Fruit fly (Drosophila melanogaster) whole organism, prepupa: ENCODE data around the gene Dus2.

Experiments used
- CG10631 ChIP-seq: fragments of 200-800 bp; sonication (Bioruptor generic); optimal IDR thresholded peaks from 2 replicates; lab custom pipeline; 2016; ENCODE audit warnings: missing biosample characterization, missing genetic modification characterization
- CG10669 ChIP-seq: fragments of 200-800 bp; sonication (Bioruptor generic); optimal IDR thresholded peaks from 3 replicates; lab custom pipeline; 2018; ENCODE audit warnings: missing biosample characterization, mild to moderate bottlenecking, missing genetic modification characterization, moderate library complexity
- CG11762 ChIP-seq: fragments of 200-800 bp; sonication (Bioruptor generic); optimal IDR thresholded peaks from 3 replicates; lab custom pipeline; 2016; ENCODE audit warnings: missing biosample characterization, missing genetic modification characterization; ENCODE audit not compliant: insufficient read depth
- CG11902 ChIP-seq: fragments of 200-800 bp; sonication (Bioruptor generic); optimal IDR thresholded peaks from 3 replicates; lab custom pipeline; 2016; ENCODE audit warnings: missing biosample characterization, missing genetic modification characterization
- CG15336 ChIP-seq: fragments of 200-800 bp; sonication (Bioruptor generic); IDR thresholded peaks from 2 replicates; pipeline ENCODE4 v1.3.6; 2022; ENCODE audit warnings: missing biosample characterization, missing genetic modification characterization
- CG16779 ChIP-seq: fragments of 200-800 bp; sonication (Bioruptor generic); optimal IDR thresholded peaks from 3 replicates; lab custom pipeline; 2017; ENCODE audit warnings: missing biosample characterization, mild to moderate bottlenecking, missing genetic modification characterization
- CG3032 ChIP-seq: fragments of 200-800 bp; optimal IDR thresholded peaks from 2 replicates; lab custom pipeline; 2019; ENCODE audit warnings: missing biosample characterization, mild to moderate bottlenecking, missing genetic modification characterization, moderate library complexity
- CG31627 ChIP-seq: fragments of 200-800 bp; sonication (Bioruptor generic); optimal IDR thresholded peaks from 3 replicates; lab custom pipeline; 2016; ENCODE audit warnings: missing biosample characterization, missing genetic modification characterization
- CG32006 ChIP-seq: fragments of 200-800 bp; sonication (Bioruptor generic); optimal IDR thresholded peaks from 3 replicates; lab custom pipeline; 2017; ENCODE audit warnings: missing biosample characterization, mild to moderate bottlenecking, missing genetic modification characterization
- CG34406 ChIP-seq: fragments of 200-800 bp; sonication (Bioruptor generic); optimal IDR thresholded peaks from 3 replicates; lab custom pipeline; 2016; ENCODE audit warnings: missing biosample characterization, missing genetic modification characterization
- CG3919 ChIP-seq: fragments of 200-800 bp; sonication (Bioruptor generic); optimal IDR thresholded peaks from 3 replicates; lab custom pipeline; 2016; ENCODE audit warnings: missing biosample characterization, missing genetic modification characterization
- CG4318 ChIP-seq: fragments of 200-800 bp; sonication (Bioruptor generic); optimal IDR thresholded peaks from 3 replicates; lab custom pipeline; 2017; ENCODE audit warnings: missing biosample characterization, mild to moderate bottlenecking, missing genetic modification characterization
- CG6163 ChIP-seq: fragments of 200-800 bp; sonication (Bioruptor generic); IDR thresholded peaks from 3 replicates; pipeline ENCODE4 v1.3.6; 2022; ENCODE audit warnings: missing biosample characterization, missing genetic modification characterization
- CG6276 ChIP-seq: fragments of 200-800 bp; sonication (Bioruptor generic); optimal IDR thresholded peaks from 2 replicates; lab custom pipeline; 2017; ENCODE audit warnings: missing biosample characterization, mild to moderate bottlenecking, missing genetic modification characterization
- CG6854 ChIP-seq: fragments of 200-800 bp; sonication (Bioruptor generic); optimal IDR thresholded peaks from 2 replicates; lab custom pipeline; 2017; ENCODE audit warnings: missing biosample characterization, mild to moderate bottlenecking, missing genetic modification characterization
- CG7368 ChIP-seq: fragments of 200-800 bp; sonication (Bioruptor generic); optimal IDR thresholded peaks from 3 replicates; lab custom pipeline; 2016; ENCODE audit warnings: missing biosample characterization, missing genetic modification characterization
- CG8119 ChIP-seq: fragments of 200-800 bp; sonication (Bioruptor generic); IDR thresholded peaks from 3 replicates; pipeline ENCODE4 v1.3.6; 2022; ENCODE audit warnings: missing biosample characterization, missing genetic modification characterization
- CG8632 ChIP-seq: fragments of 200-800 bp; sonication (Bioruptor generic); optimal IDR thresholded peaks from 3 replicates; lab custom pipeline; 2016; ENCODE audit warnings: missing biosample characterization, missing genetic modification characterization
- CG9139 ChIP-seq: fragments of 200-800 bp; sonication (Bioruptor generic); optimal IDR thresholded peaks from 3 replicates; lab custom pipeline; 2017; ENCODE audit warnings: missing biosample characterization, mild to moderate bottlenecking, missing genetic modification characterization
- Eip75B ChIP-seq: fragments of 200-800 bp; sonication (Bioruptor generic); optimal IDR thresholded peaks from 3 replicates; lab custom pipeline; 2016; ENCODE audit warnings: missing biosample characterization, missing genetic modification characterization
- Eip78C ChIP-seq: fragments of 200-800 bp; sonication (Bioruptor generic); peaks from one replicate; lab custom pipeline; 2016; ENCODE audit warnings: missing biosample characterization, missing genetic modification characterization
- Eip93F ChIP-seq: fragments of 200-800 bp; sonication (Bioruptor generic); optimal IDR thresholded peaks from 2 replicates; lab custom pipeline; 2016; ENCODE audit warnings: missing biosample characterization, mild to moderate bottlenecking, missing genetic modification characterization
- Ets96B ChIP-seq: fragments of 200-800 bp; optimal IDR thresholded peaks from 2 replicates; lab custom pipeline; 2019; ENCODE audit warnings: missing biosample characterization, mild to moderate bottlenecking, missing genetic modification characterization, moderate library complexity
- Gug ChIP-seq: fragments of 200-800 bp; sonication (Bioruptor generic); IDR thresholded peaks from 2 replicates; pipeline ENCODE4 v1.3.6; 2022; ENCODE audit warnings: missing biosample characterization, missing genetic modification characterization
- Hr38 ChIP-seq: sonication (Bioruptor generic); optimal IDR thresholded peaks from 2 replicates; lab custom pipeline; 2016; ENCODE audit warnings: missing biosample characterization, missing genetic modification characterization
- Hr4 ChIP-seq: fragments of 200-800 bp; sonication (Bioruptor generic); optimal IDR thresholded peaks from 3 replicates; lab custom pipeline; 2016; ENCODE audit warnings: missing biosample characterization, missing genetic modification characterization
- Lpt ChIP-seq: fragments of 200-800 bp; sonication (Bioruptor generic); optimal IDR thresholded peaks from 3 replicates; lab custom pipeline; 2016; ENCODE audit warnings: missing biosample characterization, missing genetic modification characterization
- Met ChIP-seq: fragments of 200-800 bp; sonication (Bioruptor generic); optimal IDR thresholded peaks from 3 replicates; lab custom pipeline; 2016; ENCODE audit warnings: missing biosample characterization, missing genetic modification characterization
- OdsH ChIP-seq: fragments of 200-800 bp; sonication (Bioruptor generic); optimal IDR thresholded peaks from 3 replicates; lab custom pipeline; 2016; ENCODE audit warnings: missing biosample characterization, missing genetic modification characterization
- Smox ChIP-seq: fragments of 200-800 bp; sonication (Bioruptor generic); optimal IDR thresholded peaks from 3 replicates; lab custom pipeline; 2016; ENCODE audit warnings: missing biosample characterization, missing genetic modification characterization
- Sox102F ChIP-seq: fragments of 200-800 bp; sonication (Bioruptor generic); optimal IDR thresholded peaks from 2 replicates; lab custom pipeline; 2016; ENCODE audit warnings: missing biosample characterization, mild to moderate bottlenecking, missing genetic modification characterization
- Sox14 ChIP-seq: fragments of 200-800 bp; sonication (Bioruptor generic); optimal IDR thresholded peaks from 3 replicates; lab custom pipeline; 2016; ENCODE audit warnings: missing biosample characterization, missing genetic modification characterization
- Sox15 ChIP-seq: fragments of 200-800 bp; sonication (Bioruptor generic); optimal IDR thresholded peaks from 3 replicates; lab custom pipeline; 2016; ENCODE audit warnings: missing biosample characterization, missing genetic modification characterization
- acj6 ChIP-seq: fragments of 200-800 bp; sonication (Bioruptor generic); optimal IDR thresholded peaks from 3 replicates; lab custom pipeline; 2016; ENCODE audit warnings: missing biosample characterization, missing genetic modification characterization
- cyc ChIP-seq: fragments of 200-800 bp; sonication (Bioruptor generic); optimal IDR thresholded peaks from 3 replicates; lab custom pipeline; 2016; ENCODE audit warnings: missing biosample characterization, missing genetic modification characterization
- dac ChIP-seq: fragments of 200-800 bp; sonication (Bioruptor generic); optimal IDR thresholded peaks from 2 replicates; lab custom pipeline; 2017; ENCODE audit warnings: missing biosample characterization, mild to moderate bottlenecking, missing genetic modification characterization
- dsx ChIP-seq: fragments of 200-800 bp; optimal IDR thresholded peaks from 3 replicates; lab custom pipeline; 2019; ENCODE audit warnings: missing biosample characterization, mild to moderate bottlenecking, missing genetic modification characterization, moderate library complexity; ENCODE audit not compliant: poor library complexity, severe bottlenecking
- esn ChIP-seq: fragments of 200-800 bp; sonication (Bioruptor generic); optimal IDR thresholded peaks from 2 replicates; lab custom pipeline; 2016; ENCODE audit warnings: missing biosample characterization, mild to moderate bottlenecking, missing genetic modification characterization, moderate library complexity
- fd85E ChIP-seq: fragments of 200-800 bp; sonication (Bioruptor generic); optimal IDR thresholded peaks from 3 replicates; lab custom pipeline; 2016; ENCODE audit warnings: missing biosample characterization, missing genetic modification characterization
- fkh ChIP-seq: fragments of 200-800 bp; sonication (Bioruptor generic); optimal IDR thresholded peaks from 3 replicates; lab custom pipeline; 2017; ENCODE audit warnings: missing biosample characterization, mild to moderate bottlenecking, missing genetic modification characterization, moderate library complexity
- lz ChIP-seq: fragments of 200-800 bp; sonication (Bioruptor generic); optimal IDR thresholded peaks from 3 replicates; lab custom pipeline; 2016; ENCODE audit warnings: missing biosample characterization, missing genetic modification characterization
- net ChIP-seq: fragments of 200-800 bp; sonication (Bioruptor generic); optimal IDR thresholded peaks from 3 replicates; lab custom pipeline; 2016; ENCODE audit warnings: missing biosample characterization, missing genetic modification characterization
- salr ChIP-seq, 2 experiments: fragments of 200-800 bp; sonication (Bioruptor generic); optimal IDR thresholded peaks; 3 replicates each; lab custom pipeline; 2016 to 2018; ENCODE audit warnings: missing biosample characterization in 2 of 2, missing genetic modification characterization in 2 of 2, mild to moderate bottlenecking in 1 of 2
- spab ChIP-seq: fragments of 200-800 bp; sonication (Bioruptor generic); optimal IDR thresholded peaks from 2 replicates; lab custom pipeline; 2017; ENCODE audit warnings: missing biosample characterization, mild to moderate bottlenecking, missing genetic modification characterization, missing genetic modification reagents
- svp ChIP-seq: fragments of 200-800 bp; sonication (Bioruptor generic); peaks from one replicate; lab custom pipeline; 2016; ENCODE audit warnings: missing biosample characterization, missing genetic modification characterization
- topi ChIP-seq: fragments of 200-800 bp; sonication (Bioruptor generic); optimal IDR thresholded peaks from 3 replicates; lab custom pipeline; 2016; ENCODE audit warnings: missing biosample characterization, missing genetic modification characterization
- vri ChIP-seq: fragments of 200-800 bp; sonication (Bioruptor generic); optimal IDR thresholded peaks from 3 replicates; lab custom pipeline; 2016; ENCODE audit warnings: missing biosample characterization, mild to moderate bottlenecking, missing genetic modification characterization

Gene Dus2

DNA sequence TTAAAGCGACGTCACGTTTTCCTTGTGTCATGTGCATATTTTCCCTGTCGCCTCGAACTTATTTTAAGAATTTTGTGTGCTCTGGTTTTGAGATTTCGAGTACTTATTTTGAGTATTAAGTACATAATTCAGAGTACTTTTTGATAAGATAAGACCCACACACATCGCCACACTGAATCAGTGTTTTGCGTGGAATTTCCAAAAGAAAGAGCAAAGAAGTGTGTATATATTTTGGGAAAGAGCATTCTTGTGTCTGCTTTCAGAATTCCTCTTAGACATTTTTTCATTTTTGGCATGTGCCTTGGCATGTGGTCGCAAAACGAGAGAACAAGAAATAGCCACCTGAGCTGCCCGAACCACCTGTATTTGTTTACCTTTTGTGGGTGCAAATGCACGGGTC is 22.0 kb upstream of the Dus2 start (continued):
- TF ChIP-seq Met (peak; percentile 38), CG31627 (GFP tag; lab: Kevin White, UChicago) (peak; percentile 16), CG34406 (GFP tag; lab: Kevin White, UChicago) (no peak), net (GFP tag; lab: Kevin White, UChicago) (no peak), Hr38 (GFP tag; lab: Kevin White, UChicago) (no peak), Sox14 (no peak), Gug (GFP tag; lab: Robert Waterston, UW) (no peak), CG6163 (GFP tag; lab: Robert Waterston, UW) (peak; percentile 36; the same call in 1 of the 3 replicates), Sox102F (no peak), CG10631 (GFP tag; lab: Kevin White, UChicago) (no peak), CG9139 (no peak), CG8119 (GFP tag; lab: Robert Waterston, UW) (no peak), fd85E (GFP tag; lab: Kevin White, UChicago) (no peak), CG6276 (no peak), CG10669 (no peak)

DNA sequence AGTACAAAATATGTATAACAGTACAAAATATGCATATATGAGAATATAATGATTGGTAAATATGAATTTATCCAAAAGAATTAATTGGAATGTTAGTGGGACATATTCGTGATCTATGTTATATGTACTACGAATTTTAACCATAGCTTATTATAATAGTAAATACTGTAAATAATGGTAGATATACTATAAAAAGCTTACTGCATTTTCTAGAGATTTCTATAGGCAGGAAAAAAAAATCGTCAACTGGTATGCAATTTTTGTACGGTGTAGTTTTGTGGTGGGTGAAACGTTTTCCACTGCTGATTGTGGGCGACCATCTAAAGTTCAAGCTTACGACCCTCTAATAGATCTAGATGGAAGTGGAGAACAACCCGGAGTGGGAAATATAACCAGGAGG is 20.9 kb upstream of the Dus2 start:
- TF ChIP-seq CG32006 = peak; percentile 43
- peak; percentile 23 for TF ChIP-seq CG10631 (GFP tag; lab: Kevin White, UChicago)
- no peak for TF ChIP-seq CG6276
- peak; percentile 61 for TF ChIP-seq svp (GFP tag; lab: Kevin White, UChicago)
- TF ChIP-seq vri = no peak
- no peak for TF ChIP-seq Hr4
- peak; percentile 74 for TF ChIP-seq Eip78C
- TF ChIP-seq, all 60 proteins: peak for 4

DNA sequence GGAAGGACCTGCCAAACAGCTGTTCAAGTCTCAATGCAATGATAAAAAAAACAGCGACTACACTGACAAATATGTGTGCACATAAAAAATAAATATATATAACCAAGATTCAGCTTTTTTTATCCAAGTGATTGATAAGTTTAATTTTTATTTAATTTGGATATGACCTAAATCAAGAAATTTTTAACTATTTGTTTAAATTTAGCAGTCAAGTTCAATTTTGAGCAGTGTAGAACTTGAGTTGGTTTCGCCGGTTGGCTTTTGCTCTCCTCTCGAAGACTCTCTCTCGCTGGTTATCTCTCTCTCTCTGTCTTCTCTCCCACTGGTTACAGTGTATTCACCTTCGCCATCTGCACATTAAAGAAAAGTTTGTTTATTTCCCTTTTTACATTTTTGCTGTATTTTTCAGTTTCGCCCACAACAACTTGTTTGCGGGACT is 19.7 kb upstream of the Dus2 start:
- peak; percentile 89 for TF ChIP-seq CG4318 (GFP tag; lab: Kevin White, UChicago)
- peak; percentile 98 for TF ChIP-seq esn
- peak; percentile 98 for TF ChIP-seq topi (GFP tag; lab: Kevin White, UChicago)
- peak; percentile 84 for TF ChIP-seq dac (GFP tag; lab: Kevin White, UChicago)
- TF ChIP-seq Sox14 = peak; percentile 95
- TF ChIP-seq salr (GFP tag; optimal IDR thresholded peaks at IDR 0.05; lab: Kevin White, UChicago) = peak; percentile 89 to 93
- TF ChIP-seq CG10669 = peak; percentile 96
- peak; percentile 97 for TF ChIP-seq CG3919 (GFP tag; lab: Kevin White, UChicago)
- TF ChIP-seq CG16779 (tag; lab: Kevin White, UChicago) = peak; percentile 90
- TF ChIP-seq Lpt (GFP tag; lab: Kevin White, UChicago) = peak; percentile 96
- peak; percentile 87 for TF ChIP-seq Eip93F (GFP tag; lab: Kevin White, UChicago)
- peak; percentile 98 for TF ChIP-seq CG15336 (GFP tag; lab: Robert Waterston, UW)
- TF ChIP-seq CG34406 (GFP tag; lab: Kevin White, UChicago) = peak; percentile 97
- TF ChIP-seq acj6 = peak; percentile 97
- peak; percentile 98 for TF ChIP-seq CG3032 (tag; lab: Kevin White, UChicago)
- TF ChIP-seq OdsH = peak; percentile 97
- TF ChIP-seq CG10631 (GFP tag; lab: Kevin White, UChicago) = peak; percentile 97
- TF ChIP-seq Eip75B (GFP tag; lab: Kevin White, UChicago) = peak; percentile 98
- TF ChIP-seq Gug (GFP tag; lab: Robert Waterston, UW) = peak; percentile 93
- TF ChIP-seq Ets96B (tag; lab: Kevin White, UChicago) = peak; percentile 97
- peak; percentile 91 for TF ChIP-seq CG11902 (GFP tag; lab: Kevin White, UChicago)
- TF ChIP-seq CG6163 (GFP tag; lab: Robert Waterston, UW) = peak; percentile 98
- peak; percentile 97 for TF ChIP-seq cyc
- TF ChIP-seq Smox = peak; percentile 97
- TF ChIP-seq CG32006 = peak; percentile 95
- peak; percentile 94 for TF ChIP-seq Hr4
- TF ChIP-seq Eip78C = peak; percentile 99
- peak; percentile 96 for TF ChIP-seq CG11762 (GFP tag; lab: Kevin White, UChicago)
- TF ChIP-seq svp (GFP tag; lab: Kevin White, UChicago) = peak; percentile 96
- peak; percentile 97 for TF ChIP-seq CG6854 (GFP tag; lab: Kevin White, UChicago)
- TF ChIP-seq dsx (GFP tag; lab: Kevin White, UChicago) = peak; percentile 97
- peak; percentile 98 for TF ChIP-seq CG8632 (GFP tag; lab: Kevin White, UChicago)
- TF ChIP-seq CG7368 = peak; percentile 96
- no peak for TF ChIP-seq Hr38 (GFP tag; lab: Kevin White, UChicago)
- peak; percentile 96 for TF ChIP-seq spab (GFP tag; lab: Kevin White, UChicago)
- TF ChIP-seq fkh = peak; percentile 44
- TF ChIP-seq Sox15 = peak; percentile 94
- TF ChIP-seq Sox102F = peak; percentile 93
- peak; percentile 97 for TF ChIP-seq lz (GFP tag; lab: Kevin White, UChicago)
- peak; percentile 96 for TF ChIP-seq CG9139
